Worm (Caenorhabditis elegans) whole organism, midembryonic: ENCODE measurements around the gene Y47D3A.20.

Experiments
- T22C8.4 ChIP-seq: fragments of 200-800 bp; sonication (Bioruptor generic); IDR thresholded peaks from 2 replicates; pipeline ENCODE4 v1.3.6; 2022; ENCODE audit warnings: missing genetic modification characterization, missing compliant biosample characterization
- cog-1 ChIP-seq: sonication (generic microtip); optimal IDR thresholded peaks from 2 replicates; lab custom pipeline; 2016; ENCODE audit warnings: missing genetic modification characterization, missing compliant biosample characterization
- flt-1 ChIP-seq: fragments of 200-800 bp; sonication (Bioruptor generic); IDR thresholded peaks from 2 replicates; pipeline ENCODE4 v1.3.6; 2022; ENCODE audit warnings: missing genetic modification characterization, missing compliant biosample characterization
- klf-2 ChIP-seq: fragments of 200-800 bp; sonication (Bioruptor generic); conservative IDR thresholded peaks from 2 replicates; pipeline ENCODE4 v1.3.6; 2022; ENCODE audit warnings: missing genetic modification reagents, missing genetic modification characterization, missing compliant biosample characterization
- med-1 ChIP-seq: sonication (generic microtip); optimal IDR thresholded peaks from 2 replicates; lab custom pipeline; 2017; ENCODE audit warnings: missing genetic modification characterization, mild to moderate bottlenecking, missing compliant biosample characterization, antibody characterized with exemption, missing genetic modification reagents; ENCODE audit not compliant: insufficient read depth
- ref-1 ChIP-seq: fragments of 200-800 bp; sonication (Bioruptor generic); conservative IDR thresholded peaks from 2 replicates; pipeline ENCODE4 v1.3.6; 2022; ENCODE audit warnings: missing genetic modification reagents, missing genetic modification characterization, missing compliant biosample characterization
- tab-1 ChIP-seq: fragments of 200-800 bp; sonication (Bioruptor generic); IDR thresholded peaks from 2 replicates; pipeline ENCODE4 v1.3.6; 2022; ENCODE audit warnings: missing genetic modification characterization, missing compliant biosample characterization
- ztf-23 ChIP-seq: fragments of 200-800 bp; sonication (Bioruptor generic); IDR thresholded peaks from 2 replicates; pipeline ENCODE4 v1.3.6; 2022; ENCODE audit warnings: missing genetic modification reagents, missing genetic modification characterization, missing compliant biosample characterization
- ztf-29 ChIP-seq: fragments of 200-800 bp; sonication (Bioruptor generic); IDR thresholded peaks from 2 replicates; pipeline ENCODE4 v1.3.6; 2022; ENCODE audit warnings: missing genetic modification reagents, missing genetic modification characterization, missing compliant biosample characterization

ce11 chrIII:11227025-11227424 lies 47.8 kb upstream of the Y47D3A.20 start, which contains the start of gene tbx-37:
- TF ChIP-seq ztf-29 (GFP tag; lab: Robert Waterston, UW) = no peak
- TF ChIP-seq ref-1 (GFP tag; lab: Robert Waterston, UW) = no peak
- TF ChIP-seq tab-1 = no peak
- TF ChIP-seq flt-1 = no peak
- no peak for TF ChIP-seq ztf-23 (GFP tag; lab: Robert Waterston, UW)
- no peak for TF ChIP-seq med-1 (GFP tag; lab: Kevin White, UChicago)
- no peak for TF ChIP-seq klf-2 (GFP tag; lab: Robert Waterston, UW)
- no peak for TF ChIP-seq cog-1 (tag; lab: Kevin White, UChicago)
- no peak for TF ChIP-seq T22C8.4 (GFP tag; lab: Robert Waterston, UW)
